Worm (Caenorhabditis elegans) whole organism, young adult: ENCODE measurements around the gene Y39B6A.1.

Experiments used
- F10E7.11 ChIP-seq: sonication (generic microtip); optimal IDR thresholded peaks from 2 replicates; lab custom pipeline; 2017; ENCODE audit warnings: mild to moderate bottlenecking, missing genetic modification characterization, moderate library complexity, missing compliant biosample characterization
- F55B11.4 ChIP-seq: sonication (generic microtip); optimal IDR thresholded peaks from 2 replicates; lab custom pipeline; 2016; ENCODE audit warnings: missing compliant biosample characterization, missing genetic modification characterization, borderline replicate concordance; ENCODE audit not compliant: insufficient read depth
- ZK185.1 ChIP-seq: sonication (generic microtip); optimal IDR thresholded peaks from 2 replicates; lab custom pipeline; 2016; ENCODE audit warnings: mild to moderate bottlenecking, missing genetic modification characterization, missing compliant biosample characterization; ENCODE audit not compliant: poor library complexity, severe bottlenecking
- cebp-2 ChIP-seq: fragments of 200-800 bp; sonication (Bioruptor generic); IDR thresholded peaks from 2 replicates; pipeline ENCODE4 v1.3.6; 2022; ENCODE audit warnings: missing genetic modification characterization, missing compliant biosample characterization
- ceh-40 ChIP-seq: fragments of 200-800 bp; sonication (Bioruptor generic); IDR thresholded peaks from 2 replicates; pipeline ENCODE4 v1.3.6; 2022; ENCODE audit warnings: missing genetic modification characterization, missing compliant biosample characterization
- madf-3 ChIP-seq: fragments of 200-800 bp; sonication (Bioruptor generic); IDR thresholded peaks from 2 replicates; pipeline ENCODE4 v1.3.6; 2022; ENCODE audit warnings: missing genetic modification reagents, missing genetic modification characterization, missing compliant biosample characterization
- nhr-179 ChIP-seq: sonication (generic microtip); optimal IDR thresholded peaks from 2 replicates; lab custom pipeline; 2016; ENCODE audit warnings: mild to moderate bottlenecking, missing genetic modification characterization, missing compliant biosample characterization
- pha-4 ChIP-seq: fragments of 150-350 bp; sonication (generic microtip); optimal IDR thresholded peaks from 2 replicates; lab custom pipeline; 2014; ENCODE audit warnings: missing biosample characterization, missing genetic modification reagents, missing genetic modification characterization
- rcor-1 ChIP-seq: fragments of 200-800 bp; sonication (Bioruptor generic); IDR thresholded peaks from 2 replicates; pipeline ENCODE4 v1.3.6; 2022; ENCODE audit warnings: missing genetic modification reagents, missing genetic modification characterization, missing compliant biosample characterization
- somi-1 ChIP-seq: fragments of 200-800 bp; sonication (Bioruptor generic); optimal IDR thresholded peaks from 2 replicates; lab custom pipeline; 2018; ENCODE audit warnings: mild to moderate bottlenecking, missing genetic modification characterization, missing compliant biosample characterization
- unc-62 ChIP-seq: fragments of 150-350 bp; optimal IDR thresholded peaks from 2 replicates; lab custom pipeline; 2014; ENCODE audit warnings: missing biosample characterization, missing genetic modification reagents, missing genetic modification characterization
- ztf-6 ChIP-seq: fragments of 200-800 bp; sonication (Bioruptor generic); IDR thresholded peaks from 2 replicates; pipeline ENCODE4 v1.3.6; 2022; ENCODE audit warnings: missing genetic modification reagents, missing genetic modification characterization, missing compliant biosample characterization

DNA sequence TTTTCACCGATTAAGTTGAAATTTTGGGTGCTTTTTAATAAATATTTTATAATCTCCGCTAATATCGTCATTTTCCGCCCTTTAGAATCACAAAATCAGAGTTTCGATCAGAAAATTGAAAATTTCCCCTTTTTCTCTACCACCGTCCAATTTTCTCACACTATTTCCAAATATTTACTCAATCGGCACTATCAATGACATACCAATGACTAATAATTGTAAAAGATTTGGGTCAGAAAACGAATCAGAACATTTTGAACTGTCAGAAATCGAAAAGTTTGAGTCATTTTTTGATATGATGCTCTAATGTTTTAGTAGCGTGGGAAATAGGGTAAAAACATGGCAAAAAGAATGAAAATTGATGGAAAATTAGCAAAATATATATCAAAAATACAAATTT, 13.7 kb upstream of the Y39B6A.1 start, which contains the start of gene srr-2:
- no peak for TF ChIP-seq rcor-1 (GFP tag; lab: Robert Waterston, UW)
- TF ChIP-seq madf-3 (GFP tag; lab: Robert Waterston, UW): no peak
- TF ChIP-seq cebp-2 (GFP tag; lab: Robert Waterston, UW): no peak
- TF ChIP-seq pha-4 (tag; lab: Kevin White, UChicago): no peak
- no peak for TF ChIP-seq ZK185.1 (tag; lab: Kevin White, UChicago)
- no peak for TF ChIP-seq ceh-40 (GFP tag; lab: Robert Waterston, UW)
- TF ChIP-seq nhr-179: no peak
- TF ChIP-seq somi-1 (GFP tag; lab: Kevin White, UChicago): no peak
- TF ChIP-seq ztf-6 (GFP tag; lab: Robert Waterston, UW): no peak
- no peak for TF ChIP-seq unc-62
- TF ChIP-seq F55B11.4 (tag; lab: Kevin White, UChicago): no peak
- TF ChIP-seq F10E7.11 (tag; lab: Kevin White, UChicago): no peak
